Fruit fly (Drosophila melanogaster): ENCODE data around the gene CG32832.

dm6 chr2L:16909290-16909689 is 30.2 kb upstream of the CG32832 start:
- no peak for TF ChIP-seq Dfd (GFP tag; optimal IDR thresholded peaks at IDR 0.05)
- no peak for TF ChIP-seq h (GFP tag; optimal IDR thresholded peaks at IDR 0.05)
- TF ChIP-seq tai (GFP tag; optimal IDR thresholded peaks at IDR 0.05), result no peak
- TF ChIP-seq lola (GFP tag; optimal IDR thresholded peaks at IDR 0.05), result no peak
- no peak for TF ChIP-seq dl (GFP tag; optimal IDR thresholded peaks at IDR 0.05; ENCODE audit: insufficient read depth in 1 of 2, partially characterized antibody in 2 of 2)
- no peak for TF ChIP-seq pan (optimal IDR thresholded peaks at IDR 0.05)
- TF ChIP-seq brk (GFP tag; optimal IDR thresholded peaks at IDR 0.05), result no peak
- TF ChIP-seq Abd-B (GFP tag; optimal IDR thresholded peaks at IDR 0.05), result no peak
- no peak for TF ChIP-seq Hr78 (GFP tag; optimal IDR thresholded peaks at IDR 0.05)
- TF ChIP-seq N (GFP tag; optimal IDR thresholded peaks at IDR 0.05), result no peak
